Worm (Caenorhabditis elegans): Measurements from ENCODE around the gene Y61A9LA.7.

Y61A9LA.7 gene

ce11 chrV:4559701-4560100 lies at the start of gene Y61A9LA.7:
Gene Y61A9LA.7, minus strand, starts transcription at chrV:4559801.
- TF ChIP-seq mab-9 (GFP tag; IDR thresholded peaks at IDR 0.05): no peak
- TF ChIP-seq unc-86 (tag; optimal IDR thresholded peaks at IDR 0.05): no peak
- no peak for TF ChIP-seq irx-1 (tag; optimal IDR thresholded peaks at IDR 0.05)
- TF ChIP-seq ceh-63 (GFP tag; optimal IDR thresholded peaks at IDR 0.05): no peak
- TF ChIP-seq fkh-4 (tag; optimal IDR thresholded peaks at IDR 0.05; ENCODE audit: borderline replicate concordance): no peak
- TF ChIP-seq lin-14 (GFP tag; optimal IDR thresholded peaks at IDR 0.05): no peak
- TF ChIP-seq ama-1 (optimal IDR thresholded peaks at IDR 0.05): no peak
- TF ChIP-seq zag-1 (tag; optimal IDR thresholded peaks at IDR 0.05): no peak
- no peak for TF ChIP-seq swsn-7 (tag; optimal IDR thresholded peaks at IDR 0.05)
- TF ChIP-seq snu-23 (GFP tag; optimal IDR thresholded peaks at IDR 0.05): no peak
- TF ChIP-seq fkh-8 (tag; optimal IDR thresholded peaks at IDR 0.05): no peak
- TF ChIP-seq efl-3 (GFP tag; optimal IDR thresholded peaks at IDR 0.05): no peak
- TF ChIP-seq sox-4 (tag; optimal IDR thresholded peaks at IDR 0.05): no peak

ce11 chrV:4606828-4607227 lies 47.2 kb upstream of the Y61A9LA.7 start, which contains the start of gene txt-6:
Gene txt-6, minus strand, starts transcription at chrV:4606928.
- TF ChIP-seq efl-3 (GFP tag; optimal IDR thresholded peaks at IDR 0.05): no peak
- no peak for TF ChIP-seq hlh-17 (GFP tag; optimal IDR thresholded peaks at IDR 0.05; ENCODE audit: borderline replicate concordance)
- no peak for TF ChIP-seq lin-35 (GFP tag; optimal IDR thresholded peaks at IDR 0.05)
- TF ChIP-seq rnt-1 (tag; optimal IDR thresholded peaks at IDR 0.05): no peak
- no peak for TF ChIP-seq snu-23 (GFP tag; optimal IDR thresholded peaks at IDR 0.05)
- no peak for TF ChIP-seq unc-98 (GFP tag; IDR thresholded peaks at IDR 0.05)
- TF ChIP-seq swsn-7 (tag; optimal IDR thresholded peaks at IDR 0.05): no peak
- TF ChIP-seq vab-15 (tag; optimal IDR thresholded peaks at IDR 0.05): no peak

- TF ChIP-seq nhr-12 (tag; optimal IDR thresholded peaks at IDR 0.05) (no peak), efl-1 (optimal IDR thresholded peaks at IDR 0.05) (no peak), efl-1 (GFP tag; optimal IDR thresholded peaks at IDR 0.05 in 1 of 2) (peak in 1 of 2 experiments; percentile 90)
These were observed 39.6 kb upstream of the Y61A9LA.7 start for ce11 chrV:4599225-4599624.

- TF ChIP-seq Y116A8C.19 (tag; optimal IDR thresholded peaks at IDR 0.05; ENCODE audit: borderline replicate concordance): no peak
- TF ChIP-seq efl-3 (GFP tag; optimal IDR thresholded peaks at IDR 0.05): no peak
- peak; percentile 76 for TF ChIP-seq elt-2 (tag; optimal IDR thresholded peaks at IDR 0.05)
These were observed 38.9 kb upstream of the Y61A9LA.7 start for ce11 chrV:4598489-4598888.

ce11 chrV:4590791-4591190 lies 31.2 kb upstream of the Y61A9LA.7 start:
- TF ChIP-seq xbp-1 (tag; optimal IDR thresholded peaks at IDR 0.05) (no peak), nhr-85 (tag) (peak; percentile 11), efl-1 (optimal IDR thresholded peaks at IDR 0.05) (no peak), efl-1 (GFP tag; optimal IDR thresholded peaks at IDR 0.05 in 1 of 2) (peak in 1 of 2 experiments; percentile 87)

ce11 chrV:4585009-4585408 lies 25.4 kb upstream of the Y61A9LA.7 start, which contains the start of gene Y61A9LA.1:
Gene Y61A9LA.1, plus strand, starts transcription at chrV:4585309.
- TF ChIP-seq hlh-17 (GFP tag; optimal IDR thresholded peaks at IDR 0.05; ENCODE audit: borderline replicate concordance) (no peak), ceh-88 (GFP tag; IDR thresholded peaks at IDR 0.05) (no peak), nhr-85 (tag) (peak; percentile 40)

ce11 chrV:4580594-4580993 lies 21.0 kb upstream of the Y61A9LA.7 start:
- TF ChIP-seq unc-62 (GFP tag; optimal IDR thresholded peaks at IDR 0.05) (no peak), mab-9 (GFP tag; IDR thresholded peaks at IDR 0.05) (no peak), aly-2 (tag; optimal IDR thresholded peaks at IDR 0.05) (no peak), unc-86 (tag; optimal IDR thresholded peaks at IDR 0.05) (no peak), egl-27 (tag; optimal IDR thresholded peaks at IDR 0.05) (no peak), unc-30 (tag; optimal IDR thresholded peaks at IDR 0.05) (no peak), pqm-1 (tag; optimal IDR thresholded peaks at IDR 0.05) (no peak), Y116A8C.19 (tag; optimal IDR thresholded peaks at IDR 0.05; ENCODE audit: borderline replicate concordance) (no peak)
